Worm (Caenorhabditis elegans) whole organism, L4 larva: Measurements from ENCODE around the gene str-1.

Experiments used
- aha-1 ChIP-seq: fragments of 150-350 bp; peaks from one replicate; lab custom pipeline; 2014; ENCODE audit warnings: missing biosample characterization, missing genetic modification characterization
- fkh-10 ChIP-seq: fragments of 150-350 bp; optimal IDR thresholded peaks from 2 replicates; lab custom pipeline; 2014; ENCODE audit warnings: missing biosample characterization, missing genetic modification reagents, missing genetic modification characterization
- hlh-30 ChIP-seq: sonication (generic microtip); optimal IDR thresholded peaks from 2 replicates; lab custom pipeline; 2017; ENCODE audit warnings: antibody characterized with exemption, mild to moderate bottlenecking, missing genetic modification characterization, missing compliant biosample characterization; ENCODE audit not compliant: insufficient read depth
- lim-7 ChIP-seq: fragments of 200-800 bp; sonication (Bioruptor generic); IDR thresholded peaks from 2 replicates; pipeline ENCODE4 v1.3.6; 2022; ENCODE audit warnings: missing genetic modification characterization, missing compliant biosample characterization
- lsy-2 ChIP-seq, 2 experiments: fragments of 150-350 bp in 1 of 2; sonication (generic microtip) in 1 of 2; optimal IDR thresholded peaks; 2 replicates each; lab custom pipeline; 2014 to 2017; ENCODE audit warnings: missing biosample characterization in 2 of 2, missing genetic modification characterization in 2 of 2
- unc-130 ChIP-seq: sonication (generic microtip); optimal IDR thresholded peaks from 2 replicates; lab custom pipeline; 2016; ENCODE audit warnings: missing genetic modification reagents, missing genetic modification characterization, missing compliant biosample characterization
- unc-62 ChIP-seq, 3 experiments: fragments of 150-350 bp in 1 of 3; sonication (generic microtip); optimal IDR thresholded peaks in 2 of 3; peaks in 1 of 3; 1 replicate in 1 of 3; 2 replicates in 2 of 3; lab custom pipeline; 2014 to 2017; ENCODE audit warnings: missing biosample characterization in 3 of 3, missing genetic modification characterization in 3 of 3, missing genetic modification reagents in 3 of 3, missing genotype in 1 of 3

ce11 chrIV:7191745-7192144 lies 18.2 kb downstream of the str-1 start, which contains the start of gene R13A1.5:
- TF ChIP-seq lsy-2 (tag; optimal IDR thresholded peaks at IDR 0.05; lab: Kevin White, UChicago): no peak
- TF ChIP-seq fkh-10: no peak
- TF ChIP-seq lim-7 (GFP tag; lab: Robert Waterston, UW): no peak
- TF ChIP-seq unc-62 (GFP tag; optimal IDR thresholded peaks at IDR 0.05 in 1 of 2; lab: Kevin White, UChicago): no peak
- no peak for TF ChIP-seq unc-62 (tag; optimal IDR thresholded peaks at IDR 0.05; lab: Kevin White, UChicago)
- TF ChIP-seq hlh-30 (tag; lab: Kevin White, UChicago): no peak
- no peak for TF ChIP-seq unc-130 (GFP tag; lab: Kevin White, UChicago)
- no peak for TF ChIP-seq aha-1 (tag; lab: Kevin White, UChicago)
